Worm (Caenorhabditis elegans): ENCODE data around the gene fbxa-19.
A peak's percentile ranks its signal among the peaks of the same experiment; 100 is the strongest.

fbxa-19 gene

ce11 chrIII:1295149-1295716, 20.0 kb upstream of the fbxa-19 start, which contains the start of gene fbxa-35:
fbxa-35 (plus strand) TSS chrIII:1295666.
- TF ChIP-seq pqm-1 (tag; optimal IDR thresholded peaks at IDR 0.05) (peak; percentile 79), unc-62 (GFP tag; optimal IDR thresholded peaks at IDR 0.05 in 1 of 2) (peak in 1 of 2 experiments; percentile 85), unc-62 (tag; optimal IDR thresholded peaks at IDR 0.05) (no peak), daf-16 (GFP tag; optimal IDR thresholded peaks at IDR 0.05) (no peak), daf-16 (tag; optimal IDR thresholded peaks at IDR 0.05) (peak; percentile 45), ceh-28 (tag; optimal IDR thresholded peaks at IDR 0.05) (no peak), nhr-77 (tag; optimal IDR thresholded peaks at IDR 0.05) (peak; percentile 54), ama-1 (optimal IDR thresholded peaks at IDR 0.05) (no peak), ztf-11 (tag; optimal IDR thresholded peaks at IDR 0.05) (no peak), nhr-28 (tag; optimal IDR thresholded peaks at IDR 0.05) (peak; percentile 65), dmd-8 (GFP tag; IDR thresholded peaks at IDR 0.05) (no peak), zip-11 (GFP tag; IDR thresholded peaks at IDR 0.05) (no peak)

ce11 chrIII:1297604-1298003, 17.6 kb upstream of the fbxa-19 start, which contains the start of gene fbxa-28:
fbxa-28 (plus strand) TSS chrIII:1297904.
- TF ChIP-seq mdt-29 (GFP tag; IDR thresholded peaks at IDR 0.05) (no peak), ztf-11 (tag; optimal IDR thresholded peaks at IDR 0.05) (no peak), unc-39 (tag; optimal IDR thresholded peaks at IDR 0.05) (no peak), mes-2 (tag; optimal IDR thresholded peaks at IDR 0.05; ENCODE audit: poor library complexity, severe bottlenecking) (no peak), ceh-82 (tag; optimal IDR thresholded peaks at IDR 0.05) (no peak), cey-2 (tag; optimal IDR thresholded peaks at IDR 0.05; ENCODE audit: borderline replicate concordance, insufficient read depth) (no peak), ceh-62 (tag; optimal IDR thresholded peaks at IDR 0.05) (no peak), nhr-42 (GFP tag; IDR thresholded peaks at IDR 0.05) (no peak), ZK546.5 (tag; optimal IDR thresholded peaks at IDR 0.05) (no peak), tag-97 (GFP tag; IDR thresholded peaks at IDR 0.05) (no peak), madf-5 (GFP tag; IDR thresholded peaks at IDR 0.05) (no peak), nhr-25 (tag; optimal IDR thresholded peaks at IDR 0.05; ENCODE audit: borderline replicate concordance, insufficient read depth) (no peak), unc-130 (GFP tag; optimal IDR thresholded peaks at IDR 0.05) (no peak), D1046.2 (GFP tag; IDR thresholded peaks at IDR 0.05) (no peak), gei-8 (GFP tag; optimal IDR thresholded peaks at IDR 0.05) (no peak), ztf-7 (tag; optimal IDR thresholded peaks at IDR 0.05) (no peak), aha-1 (tag) (no peak), F44E2.7 (GFP tag; IDR thresholded peaks at IDR 0.05) (no peak), pqm-1 (tag; optimal IDR thresholded peaks at IDR 0.05) (no peak), lsy-2 (tag; optimal IDR thresholded peaks at IDR 0.05) (no peak)

- TF ChIP-seq dpl-1 (GFP tag; optimal IDR thresholded peaks at IDR 0.05) = no peak
- TF ChIP-seq unc-62 (GFP tag; optimal IDR thresholded peaks at IDR 0.05 in 1 of 2) = peak in 1 of 2 experiments; percentile 16
- TF ChIP-seq unc-62 (tag; optimal IDR thresholded peaks at IDR 0.05) = no peak
These were observed 11.8 kb upstream of the fbxa-19 start, which contains the start of gene fbxa-75 for ce11 chrIII:1303414-1303813. fbxa-75 (plus strand) TSS chrIII:1303714.

ce11 chrIII:1307333-1307732, 7.9 kb upstream of the fbxa-19 start:
- peak; percentile 23 for TF ChIP-seq aha-1 (tag)
- TF ChIP-seq nhr-10 (tag; optimal IDR thresholded peaks at IDR 0.05) = no peak
- TF ChIP-seq attf-4 (tag; optimal IDR thresholded peaks at IDR 0.05) = no peak
- TF ChIP-seq gei-8 (GFP tag; optimal IDR thresholded peaks at IDR 0.05) = no peak
- no peak for TF ChIP-seq nhr-77 (tag; optimal IDR thresholded peaks at IDR 0.05)
- TF ChIP-seq dmd-8 (GFP tag; IDR thresholded peaks at IDR 0.05) = no peak
- TF ChIP-seq dmd-9 (GFP tag; IDR thresholded peaks at IDR 0.05) = no peak
- no peak for TF ChIP-seq daf-16 (GFP tag; optimal IDR thresholded peaks at IDR 0.05)
- TF ChIP-seq daf-16 (tag; optimal IDR thresholded peaks at IDR 0.05) = no peak
- TF ChIP-seq ces-1 (GFP tag; optimal IDR thresholded peaks at IDR 0.05) = no peak
- no peak for TF ChIP-seq tag-97 (GFP tag; IDR thresholded peaks at IDR 0.05)
- no peak for TF ChIP-seq lin-13 (GFP tag; optimal IDR thresholded peaks at IDR 0.05)
- no peak for TF ChIP-seq zip-11 (GFP tag; IDR thresholded peaks at IDR 0.05)
- peak in 1 of 2 experiments; percentile 77 for TF ChIP-seq unc-62 (GFP tag; optimal IDR thresholded peaks at IDR 0.05 in 1 of 2)
- no peak for TF ChIP-seq unc-62 (tag; optimal IDR thresholded peaks at IDR 0.05)
- no peak for TF ChIP-seq hlh-30 (tag; optimal IDR thresholded peaks at IDR 0.05; ENCODE audit: insufficient read depth)

All from whole organism, L4 larva.